Worm (Caenorhabditis elegans) whole organism, L2 larva: ENCODE measurements around the gene F44G4.6.

Source experiments
- C34F6.9 ChIP-seq: fragments of 150-350 bp; optimal IDR thresholded peaks from 2 replicates; lab custom pipeline; 2014; ENCODE audit warnings: missing biosample characterization, missing genetic modification characterization
- R02D3.7 ChIP-seq: fragments of 150-350 bp; optimal IDR thresholded peaks from 2 replicates; lab custom pipeline; 2014; ENCODE audit warnings: missing biosample characterization, missing genetic modification characterization
- Y55F3AM.14 ChIP-seq: fragments of 200-800 bp; sonication (Bioruptor generic); optimal IDR thresholded peaks from 2 replicates; lab custom pipeline; 2018; ENCODE audit warnings: mild to moderate bottlenecking, missing genetic modification characterization, missing compliant biosample characterization
- ZK546.5 ChIP-seq: sonication (generic microtip); optimal IDR thresholded peaks from 2 replicates; lab custom pipeline; 2017; ENCODE audit warnings: missing biosample characterization, missing genetic modification characterization
- alr-1 ChIP-seq: fragments of 150-350 bp; optimal IDR thresholded peaks from 2 replicates; lab custom pipeline; 2014; ENCODE audit warnings: missing biosample characterization, missing genetic modification characterization
- aly-2 ChIP-seq: fragments of 150-350 bp; optimal IDR thresholded peaks from 2 replicates; lab custom pipeline; 2014; ENCODE audit warnings: missing biosample characterization, missing genetic modification characterization
- ama-1 ChIP-seq: fragments of 150-350 bp; optimal IDR thresholded peaks from 2 replicates; lab custom pipeline; 2018; ENCODE audit warnings: inconsistent platforms
- blmp-1 ChIP-seq: sonication (generic microtip); optimal IDR thresholded peaks from 2 replicates; lab custom pipeline; 2017; ENCODE audit warnings: missing genetic modification characterization, mild to moderate bottlenecking, missing compliant biosample characterization, antibody characterized with exemption, moderate library complexity; ENCODE audit not compliant: insufficient read depth
- ceh-16 ChIP-seq: fragments of 150-350 bp; optimal IDR thresholded peaks from 2 replicates; lab custom pipeline; 2014; ENCODE audit warnings: missing biosample characterization, missing genetic modification characterization
- ceh-82 ChIP-seq: fragments of 150-350 bp; optimal IDR thresholded peaks from 2 replicates; lab custom pipeline; 2014; ENCODE audit warnings: missing biosample characterization, missing genetic modification characterization
- crh-2 ChIP-seq: sonication (generic microtip); optimal IDR thresholded peaks from 2 replicates; lab custom pipeline; 2017; ENCODE audit warnings: missing biosample characterization, missing genetic modification characterization
- dmd-4 ChIP-seq: sonication (generic microtip); optimal IDR thresholded peaks from 2 replicates; lab custom pipeline; 2017; ENCODE audit warnings: missing biosample characterization, missing genetic modification characterization
- egl-27 ChIP-seq: sonication (generic microtip); optimal IDR thresholded peaks from 3 replicates; lab custom pipeline; 2017; ENCODE audit warnings: missing biosample characterization, missing genetic modification reagents, missing genetic modification characterization
- elt-1 ChIP-seq: fragments of 150-350 bp; optimal IDR thresholded peaks from 2 replicates; lab custom pipeline; 2014; ENCODE audit warnings: missing biosample characterization, missing genetic modification characterization
- fos-1 ChIP-seq: fragments of 150-350 bp; optimal IDR thresholded peaks from 2 replicates; lab custom pipeline; 2014; ENCODE audit warnings: missing biosample characterization, missing genetic modification characterization
- gmeb-1 ChIP-seq: fragments of 150-350 bp; optimal IDR thresholded peaks from 2 replicates; lab custom pipeline; 2014; ENCODE audit warnings: missing biosample characterization, missing genetic modification characterization
- lin-11 ChIP-seq: fragments of 150-350 bp; sonication (generic microtip); optimal IDR thresholded peaks from 2 replicates; lab custom pipeline; 2014; ENCODE audit warnings: missing biosample characterization, missing genetic modification characterization, inconsistent platforms, mixed read lengths
- lin-13 ChIP-seq: fragments of 150-350 bp; optimal IDR thresholded peaks from 2 replicates; lab custom pipeline; 2014; ENCODE audit warnings: missing biosample characterization, missing genetic modification reagents, missing genetic modification characterization
- lin-39 ChIP-seq: fragments of 150-350 bp; optimal IDR thresholded peaks from 2 replicates; lab custom pipeline; 2014; ENCODE audit warnings: missing biosample characterization, missing genetic modification reagents, missing genetic modification characterization
- lsy-2 ChIP-seq, 2 experiments: fragments of 150-350 bp in 1 of 2; sonication (generic microtip) in 1 of 2; optimal IDR thresholded peaks; 2 replicates each; lab custom pipeline; 2014 to 2017; ENCODE audit warnings: missing biosample characterization in 2 of 2, missing genetic modification characterization in 2 of 2
- mab-5 ChIP-seq: fragments of 150-350 bp; optimal IDR thresholded peaks from 2 replicates; lab custom pipeline; 2014; ENCODE audit warnings: missing biosample characterization, missing genetic modification characterization
- mdl-1 ChIP-seq, 2 experiments: fragments of 150-350 bp in 1 of 2; sonication (generic microtip) in 1 of 2; optimal IDR thresholded peaks; 2 replicates each; lab custom pipeline; 2017; ENCODE audit warnings: missing biosample characterization in 2 of 2, missing genetic modification characterization in 2 of 2
- nhr-10 ChIP-seq: sonication (generic microtip); optimal IDR thresholded peaks from 2 replicates; lab custom pipeline; 2017; ENCODE audit warnings: missing biosample characterization, missing genetic modification characterization
- nhr-11 ChIP-seq: fragments of 150-350 bp; optimal IDR thresholded peaks from 2 replicates; lab custom pipeline; 2014; ENCODE audit warnings: missing biosample characterization, missing genetic modification characterization
- nhr-12 ChIP-seq: fragments of 150-350 bp; optimal IDR thresholded peaks from 2 replicates; lab custom pipeline; 2014; ENCODE audit warnings: missing biosample characterization, missing genetic modification characterization
- nhr-129 ChIP-seq: fragments of 150-350 bp; optimal IDR thresholded peaks from 2 replicates; lab custom pipeline; 2014; ENCODE audit warnings: missing biosample characterization, missing genetic modification characterization
- nhr-21 ChIP-seq: fragments of 150-350 bp; optimal IDR thresholded peaks from 2 replicates; lab custom pipeline; 2014; ENCODE audit warnings: missing biosample characterization, missing genetic modification characterization
- nhr-23 ChIP-seq: fragments of 150-350 bp; optimal IDR thresholded peaks from 2 replicates; lab custom pipeline; 2014; ENCODE audit warnings: missing biosample characterization, missing genetic modification reagents, missing genetic modification characterization
- nhr-237 ChIP-seq: fragments of 150-350 bp; optimal IDR thresholded peaks from 2 replicates; lab custom pipeline; 2014; ENCODE audit warnings: missing biosample characterization, missing genetic modification characterization
- nhr-25 ChIP-seq: fragments of 150-350 bp; sonication (generic microtip); optimal IDR thresholded peaks from 3 replicates; lab custom pipeline; 2014; ENCODE audit warnings: missing biosample characterization, missing genetic modification characterization
- nhr-77 ChIP-seq: fragments of 150-350 bp; optimal IDR thresholded peaks from 2 replicates; lab custom pipeline; 2014; ENCODE audit warnings: missing biosample characterization, missing genetic modification characterization
- peb-1 ChIP-seq: fragments of 150-350 bp; optimal IDR thresholded peaks from 2 replicates; lab custom pipeline; 2014; ENCODE audit warnings: missing biosample characterization, missing genetic modification characterization
- sem-4 ChIP-seq: fragments of 150-350 bp; optimal IDR thresholded peaks from 2 replicates; lab custom pipeline; 2014; ENCODE audit warnings: missing biosample characterization, missing genetic modification reagents, missing genetic modification characterization
- skn-1 ChIP-seq: sonication (generic microtip); optimal IDR thresholded peaks from 2 replicates; lab custom pipeline; 2017; ENCODE audit warnings: missing biosample characterization, missing genetic modification characterization
- sma-9 ChIP-seq, 2 experiments: fragments of 150-350 bp in 1 of 2; sonication (generic microtip) in 1 of 2; optimal IDR thresholded peaks; 2 replicates each; lab custom pipeline; 2014 to 2016; ENCODE audit warnings: missing genetic modification characterization in 2 of 2, mild to moderate bottlenecking in 1 of 2, missing biosample characterization in 1 of 2, missing compliant biosample characterization in 1 of 2, missing genetic modification reagents in 1 of 2, moderate library complexity in 1 of 2
- snpc-4 ChIP-seq: fragments of 150-350 bp; optimal IDR thresholded peaks from 2 replicates; lab custom pipeline; 2014; ENCODE audit warnings: missing biosample characterization, missing genetic modification characterization
- unc-39 ChIP-seq: fragments of 150-350 bp; optimal IDR thresholded peaks from 2 replicates; lab custom pipeline; 2014; ENCODE audit warnings: missing biosample characterization, missing genetic modification characterization
- unc-55 ChIP-seq: fragments of 150-350 bp; sonication (generic microtip); optimal IDR thresholded peaks from 3 replicates; lab custom pipeline; 2014; ENCODE audit warnings: missing biosample characterization, missing genetic modification reagents, missing genetic modification characterization
- unc-62 ChIP-seq: fragments of 150-350 bp; optimal IDR thresholded peaks from 2 replicates; lab custom pipeline; 2014; ENCODE audit warnings: missing biosample characterization, missing genetic modification reagents, missing genetic modification characterization
- ztf-1 ChIP-seq: fragments of 200-800 bp; sonication (Bioruptor generic); conservative IDR thresholded peaks from 2 replicates; pipeline ENCODE4 v1.3.6; 2022; ENCODE audit warnings: missing genetic modification characterization, missing compliant biosample characterization
- ztf-11 ChIP-seq: sonication (generic microtip); optimal IDR thresholded peaks from 2 replicates; lab custom pipeline; 2017; ENCODE audit warnings: missing biosample characterization, missing genetic modification characterization
- ztf-4 ChIP-seq: fragments of 150-350 bp; optimal IDR thresholded peaks from 2 replicates; lab custom pipeline; 2014; ENCODE audit warnings: missing biosample characterization, missing genetic modification characterization

Gene F44G4.6

DNA sequence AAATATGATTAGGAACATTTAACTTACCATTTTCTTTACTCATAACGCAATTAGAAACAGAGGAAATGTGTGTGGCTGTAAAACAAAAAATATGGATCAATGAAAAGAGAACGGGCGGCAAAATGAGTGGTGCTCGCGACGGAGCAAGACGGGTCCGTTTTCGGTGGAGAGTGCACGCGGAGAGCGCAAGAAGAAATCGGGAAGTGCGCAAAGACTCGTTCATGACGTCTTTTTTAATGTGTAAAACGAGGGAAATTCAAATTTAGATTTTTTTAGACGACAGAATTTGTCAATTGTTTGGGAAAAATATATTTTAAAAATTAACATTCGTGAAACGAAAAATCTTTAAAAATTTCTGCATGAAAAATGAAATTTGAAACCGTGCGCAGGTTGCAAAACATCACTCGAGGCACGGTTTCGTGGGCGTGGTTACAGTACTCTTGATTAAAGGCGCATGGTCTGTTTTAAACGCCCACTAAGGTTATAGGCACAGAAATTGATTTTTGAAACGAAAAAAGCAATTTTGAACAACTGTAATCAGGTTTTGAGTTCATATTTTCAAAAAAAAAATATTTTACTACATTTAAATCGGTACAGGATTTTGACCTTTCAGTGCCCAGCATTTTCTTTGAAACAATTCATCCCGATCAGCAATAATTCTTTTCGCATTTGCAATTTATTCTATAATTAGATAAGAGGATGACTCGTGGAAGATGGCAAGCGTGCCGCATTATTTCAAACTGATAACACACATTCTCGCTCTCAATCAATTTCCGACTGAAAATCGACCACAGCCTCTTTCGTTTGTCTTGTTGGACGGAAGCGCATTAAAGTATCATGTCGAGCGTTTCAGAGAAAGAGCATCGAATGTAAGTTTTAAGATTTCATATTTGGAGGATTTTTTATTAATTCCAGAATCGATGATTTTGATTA is 32.1 kb downstream of the F44G4.6 start, which contains the start of the genes szy-20 and C18E9.5 (continued):
- TF ChIP-seq lin-11 (tag; lab: Kevin White, UChicago): peak; percentile 61
- TF ChIP-seq unc-55 (GFP tag; lab: Kevin White, UChicago): peak; percentile 93
- no peak for TF ChIP-seq nhr-12
- peak; percentile 50 for TF ChIP-seq ZK546.5 (tag; lab: Kevin White, UChicago)
- no peak for TF ChIP-seq elt-1 (tag; lab: Kevin White, UChicago)
- TF ChIP-seq nhr-129 (tag; lab: Kevin White, UChicago): peak; percentile 71
- peak; percentile 41 for TF ChIP-seq ztf-4 (tag; lab: Kevin White, UChicago)
- no peak for TF ChIP-seq alr-1
- peak; percentile 35 for TF ChIP-seq nhr-10 (tag; lab: Kevin White, UChicago)
- peak; percentile 74 for TF ChIP-seq sma-9 (GFP tag; optimal IDR thresholded peaks at IDR 0.05; lab: Kevin White, UChicago)
- TF ChIP-seq sma-9 (tag; optimal IDR thresholded peaks at IDR 0.05; lab: Kevin White, UChicago): no peak
- no peak for TF ChIP-seq unc-39 (tag; lab: Kevin White, UChicago)
- peak; percentile 86 to 94 for TF ChIP-seq lsy-2 (tag; optimal IDR thresholded peaks at IDR 0.05; lab: Kevin White, UChicago)
- peak; percentile 94 for TF ChIP-seq fos-1
- TF ChIP-seq aly-2 (tag; lab: Kevin White, UChicago): no peak
- peak; percentile 50 for TF ChIP-seq nhr-21
- TF ChIP-seq dmd-4 (tag; lab: Kevin White, UChicago): no peak
- peak; percentile 88 for TF ChIP-seq mab-5 (tag; lab: Kevin White, UChicago)

DNA sequence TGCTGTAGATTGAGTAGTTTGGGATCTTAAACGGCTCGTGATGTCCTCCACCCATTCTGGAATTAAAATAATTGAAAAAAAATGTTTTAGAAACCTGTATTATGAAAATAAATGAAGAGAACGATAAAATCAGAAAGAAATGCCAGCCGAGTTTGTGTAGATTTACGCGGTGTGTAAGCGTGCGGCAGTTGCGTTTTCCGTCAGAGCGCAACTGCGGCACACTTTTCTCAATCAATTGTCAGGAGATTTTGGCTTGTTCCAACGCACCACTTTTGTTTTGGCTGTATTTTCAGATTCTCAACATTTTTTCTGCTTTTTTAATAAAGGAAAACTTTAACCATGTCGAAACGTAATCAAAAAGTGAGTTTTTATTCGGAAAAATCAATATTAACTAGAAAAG is 36.8 kb downstream of the F44G4.6 start, which contains the start of the genes ndub-3 and C18E9.2:
TSS of gene ndub-3 (minus strand) at position 56 of the 400 bp plus-strand sequence.
TSS of gene C18E9.2 (plus strand) at position 172 of the 400 bp plus-strand sequence.
- no peak for TF ChIP-seq ceh-16
- TF ChIP-seq nhr-25 (tag; lab: Kevin White, UChicago): no peak
- peak; percentile 52 for TF ChIP-seq lin-11 (tag; lab: Kevin White, UChicago)
- TF ChIP-seq lsy-2 (tag; optimal IDR thresholded peaks at IDR 0.05; lab: Kevin White, UChicago): peak in 1 of 2 experiments; percentile 66
- TF ChIP-seq sma-9 (GFP tag; optimal IDR thresholded peaks at IDR 0.05; lab: Kevin White, UChicago): no peak
- TF ChIP-seq sma-9 (tag; optimal IDR thresholded peaks at IDR 0.05; lab: Kevin White, UChicago): no peak
- peak; percentile 32 for TF ChIP-seq fos-1
- TF ChIP-seq unc-55 (GFP tag; lab: Kevin White, UChicago): peak; percentile 78
- TF ChIP-seq unc-39 (tag; lab: Kevin White, UChicago): no peak
- TF ChIP-seq sem-4: no peak
- TF ChIP-seq ztf-11 (tag; lab: Kevin White, UChicago): no peak
- peak; percentile 40 for TF ChIP-seq crh-2
- no peak for TF ChIP-seq nhr-77 (tag; lab: Kevin White, UChicago)
- TF ChIP-seq nhr-12: no peak
- peak; percentile 55 for TF ChIP-seq C34F6.9
- TF ChIP-seq skn-1 (tag; lab: Kevin White, UChicago): no peak
- no peak for TF ChIP-seq egl-27 (tag; lab: Kevin White, UChicago)
- TF ChIP-seq gmeb-1 (tag; lab: Kevin White, UChicago): no peak
- peak; percentile 60 for TF ChIP-seq nhr-129 (tag; lab: Kevin White, UChicago)
- no peak for TF ChIP-seq nhr-237
- no peak for TF ChIP-seq snpc-4 (tag; lab: Kevin White, UChicago)

DNA sequence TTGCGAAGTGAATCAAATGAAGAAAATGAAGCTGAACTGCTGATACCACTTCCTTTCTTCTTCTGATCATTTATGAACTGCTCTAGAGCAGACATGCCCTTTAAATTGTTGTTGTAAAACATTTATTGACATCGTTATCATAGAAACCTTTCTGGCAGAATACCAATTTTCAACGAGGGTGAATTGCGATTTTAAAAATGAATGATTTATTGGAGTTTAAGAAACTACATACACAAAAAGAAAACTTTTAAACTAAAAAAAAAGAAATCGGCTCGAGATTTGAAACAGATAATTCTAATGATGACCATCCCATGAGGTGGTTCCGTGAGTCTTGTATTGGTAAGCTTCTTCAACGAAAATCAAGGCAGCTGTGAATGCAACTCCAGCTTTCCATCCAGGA is 37.5 kb downstream of the F44G4.6 start, which contains the start of gene sftd-3:
TSS of gene sftd-3 (minus strand) at position 101 of the 400 bp plus-strand sequence.
- TF ChIP-seq peb-1 (tag; lab: Kevin White, UChicago) (no peak), ama-1 (lab: Kevin White, UChicago) (no peak), R02D3.7 (tag; lab: Kevin White, UChicago) (no peak), Y55F3AM.14 (no peak), snpc-4 (tag; lab: Kevin White, UChicago) (no peak), lin-39 (tag; lab: Kevin White, UChicago) (no peak), ceh-82 (tag; lab: Kevin White, UChicago) (no peak), sem-4 (no peak), C34F6.9 (no peak)

DNA sequence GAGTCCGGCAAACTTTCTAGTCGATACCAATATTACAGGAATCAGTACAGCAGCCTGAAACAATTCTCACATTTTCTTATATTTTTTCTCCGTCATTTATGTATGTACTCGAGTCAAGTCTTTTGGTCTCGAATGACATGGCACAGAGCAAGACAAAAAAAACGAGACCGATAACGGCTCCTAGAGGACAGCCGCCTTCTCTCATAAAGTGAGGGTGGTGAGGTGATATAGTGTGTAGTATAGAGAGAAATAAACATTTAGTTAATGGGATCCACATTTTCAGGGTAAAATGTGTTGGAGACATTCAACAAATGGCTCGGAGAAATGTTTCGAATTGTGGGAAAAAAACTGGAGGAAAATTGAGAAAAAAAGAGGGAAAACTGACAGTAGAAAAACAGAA is 39.4 kb downstream of the F44G4.6 start:
- TF ChIP-seq lin-13 (GFP tag; lab: Kevin White, UChicago) (no peak), nhr-237 (no peak), C34F6.9 (peak; percentile 37), ztf-4 (tag; lab: Kevin White, UChicago) (no peak), sem-4 (peak; percentile 7), Y55F3AM.14 (no peak), ama-1 (lab: Kevin White, UChicago) (no peak), nhr-23 (tag; lab: Kevin White, UChicago) (no peak), ztf-11 (tag; lab: Kevin White, UChicago) (no peak), peb-1 (tag; lab: Kevin White, UChicago) (no peak), unc-39 (tag; lab: Kevin White, UChicago) (no peak), unc-62 (GFP tag; lab: Kevin White, UChicago) (no peak), alr-1 (no peak), skn-1 (tag; lab: Kevin White, UChicago) (no peak), mab-5 (tag; lab: Kevin White, UChicago) (peak; percentile 7), nhr-11 (tag; lab: Kevin White, UChicago) (no peak), nhr-129 (tag; lab: Kevin White, UChicago) (peak; percentile 8), ztf-1 (no peak), sma-9 (GFP tag; optimal IDR thresholded peaks at IDR 0.05; lab: Kevin White, UChicago) (peak; percentile 46), sma-9 (tag; optimal IDR thresholded peaks at IDR 0.05; lab: Kevin White, UChicago) (no peak), mdl-1 (tag; optimal IDR thresholded peaks at IDR 0.05; lab: Kevin White, UChicago) (no peak), crh-2 (peak; percentile 23), ceh-82 (tag; lab: Kevin White, UChicago) (no peak), blmp-1 (tag; lab: Kevin White, UChicago) (no peak)
